2 worm cellular contexts compared by ENCODE assay signal in genomic region chrIV:772931-773330, ce11.
TF ChIP-seq lines count a peak whose summit lies in the region.

Gene mrpl-2 (plus strand): TSS chrIV:773237.

TF ChIP-seq in whole organism, L1 larva, 84 proteins besides CTCF, POLR2A, EP300 and RAD21 (continued from another document):
- TF ChIP-seq ceh-8 (GFP tag; optimal IDR thresholded peaks at IDR 0.05; lab: Kevin White, UChicago) = no peak
- TF ChIP-seq ceh-88 (GFP tag; IDR thresholded peaks at IDR 0.05; lab: Robert Waterston, UW) = no peak
- no peak for TF ChIP-seq ztf-11 (tag; optimal IDR thresholded peaks at IDR 0.05; lab: Kevin White, UChicago)
- no peak for TF ChIP-seq egl-27 (tag; optimal IDR thresholded peaks at IDR 0.05; lab: Kevin White, UChicago)
- TF ChIP-seq nhr-237 (tag; optimal IDR thresholded peaks at IDR 0.05; lab: Kevin White, UChicago) = no peak
- TF ChIP-seq skn-1 (tag; optimal IDR thresholded peaks at IDR 0.05; lab: Kevin White, UChicago) = peak; percentile 40
- no peak for TF ChIP-seq ceh-63 (GFP tag; optimal IDR thresholded peaks at IDR 0.05; lab: Kevin White, UChicago)
- TF ChIP-seq egl-13 (tag; optimal IDR thresholded peaks at IDR 0.05; lab: Kevin White, UChicago) = no peak
- peak in 1 of 3 experiments; percentile 15 for TF ChIP-seq ceh-82 (tag; optimal IDR thresholded peaks at IDR 0.05; lab: Kevin White, UChicago)
- no peak for TF ChIP-seq sptf-1 (tag; optimal IDR thresholded peaks at IDR 0.05; lab: Kevin White, UChicago)
- peak; percentile 4 for TF ChIP-seq dsc-1 (tag; optimal IDR thresholded peaks at IDR 0.05; lab: Kevin White, UChicago)
- peak in 1 of 2 experiments; percentile 60 for TF ChIP-seq lsy-2 (tag; optimal IDR thresholded peaks at IDR 0.05; lab: Kevin White, UChicago)
- TF ChIP-seq lir-3 (tag; optimal IDR thresholded peaks at IDR 0.05; lab: Kevin White, UChicago; ENCODE audit: poor library complexity) = no peak
- no peak for TF ChIP-seq nhr-76 (tag; optimal IDR thresholded peaks at IDR 0.05; lab: Kevin White, UChicago)
- TF ChIP-seq lin-13 (GFP tag; optimal IDR thresholded peaks at IDR 0.05; lab: Kevin White, UChicago) = no peak
- no peak for TF ChIP-seq elt-2 (tag; optimal IDR thresholded peaks at IDR 0.05; lab: Kevin White, UChicago)
- no peak for TF ChIP-seq nhr-28 (tag; optimal IDR thresholded peaks at IDR 0.05; lab: Kevin White, UChicago)
- TF ChIP-seq tlp-1 (tag; optimal IDR thresholded peaks at IDR 0.05; lab: Kevin White, UChicago) = no peak
- TF ChIP-seq dpl-1 (GFP tag; optimal IDR thresholded peaks at IDR 0.05; lab: Kevin White, UChicago) = peak; percentile 82 to 90 (median 86)
- TF ChIP-seq xbp-1 (tag; optimal IDR thresholded peaks at IDR 0.05; lab: Kevin White, UChicago) = no peak

TF ChIP-seq in whole organism, L2 larva, 48 proteins besides CTCF, POLR2A, EP300 and RAD21 (continued from another document):
- no peak for TF ChIP-seq lin-39 (tag; optimal IDR thresholded peaks at IDR 0.05; lab: Kevin White, UChicago)
- no peak for TF ChIP-seq elt-1 (tag; optimal IDR thresholded peaks at IDR 0.05; lab: Kevin White, UChicago)
- no peak for TF ChIP-seq F13H6.1 (tag; optimal IDR thresholded peaks at IDR 0.05; lab: Kevin White, UChicago)
- TF ChIP-seq aly-2 (tag; optimal IDR thresholded peaks at IDR 0.05; lab: Kevin White, UChicago) = no peak
- no peak for TF ChIP-seq alr-1 (tag; optimal IDR thresholded peaks at IDR 0.05; lab: Kevin White, UChicago)
- TF ChIP-seq ztf-1 (GFP tag; conservative IDR thresholded peaks at IDR 0.05; lab: Robert Waterston, UW) = no peak
- no peak for TF ChIP-seq nhr-25 (tag; optimal IDR thresholded peaks at IDR 0.05; lab: Kevin White, UChicago)
- TF ChIP-seq egl-27 (tag; optimal IDR thresholded peaks at IDR 0.05; lab: Kevin White, UChicago) = no peak
- TF ChIP-seq blmp-1 (tag; optimal IDR thresholded peaks at IDR 0.05; lab: Kevin White, UChicago; ENCODE audit: insufficient read depth) = no peak
- TF ChIP-seq lsy-2 (tag; optimal IDR thresholded peaks at IDR 0.05; lab: Kevin White, UChicago) = no peak
- TF ChIP-seq nhr-12 (tag; optimal IDR thresholded peaks at IDR 0.05; lab: Kevin White, UChicago) = no peak
- TF ChIP-seq fos-1 (tag; optimal IDR thresholded peaks at IDR 0.05; lab: Kevin White, UChicago) = no peak
- no peak for TF ChIP-seq ZK546.5 (tag; optimal IDR thresholded peaks at IDR 0.05; lab: Kevin White, UChicago)
- peak; percentile 78 for TF ChIP-seq gmeb-1 (tag; optimal IDR thresholded peaks at IDR 0.05; lab: Kevin White, UChicago)
- TF ChIP-seq sma-9 (GFP tag; optimal IDR thresholded peaks at IDR 0.05; lab: Kevin White, UChicago) = no peak
- no peak for TF ChIP-seq sma-9 (tag; optimal IDR thresholded peaks at IDR 0.05; lab: Kevin White, UChicago)
